1 fruit fly cellular context compared by ENCODE assay signal in the genomic region with DNA sequence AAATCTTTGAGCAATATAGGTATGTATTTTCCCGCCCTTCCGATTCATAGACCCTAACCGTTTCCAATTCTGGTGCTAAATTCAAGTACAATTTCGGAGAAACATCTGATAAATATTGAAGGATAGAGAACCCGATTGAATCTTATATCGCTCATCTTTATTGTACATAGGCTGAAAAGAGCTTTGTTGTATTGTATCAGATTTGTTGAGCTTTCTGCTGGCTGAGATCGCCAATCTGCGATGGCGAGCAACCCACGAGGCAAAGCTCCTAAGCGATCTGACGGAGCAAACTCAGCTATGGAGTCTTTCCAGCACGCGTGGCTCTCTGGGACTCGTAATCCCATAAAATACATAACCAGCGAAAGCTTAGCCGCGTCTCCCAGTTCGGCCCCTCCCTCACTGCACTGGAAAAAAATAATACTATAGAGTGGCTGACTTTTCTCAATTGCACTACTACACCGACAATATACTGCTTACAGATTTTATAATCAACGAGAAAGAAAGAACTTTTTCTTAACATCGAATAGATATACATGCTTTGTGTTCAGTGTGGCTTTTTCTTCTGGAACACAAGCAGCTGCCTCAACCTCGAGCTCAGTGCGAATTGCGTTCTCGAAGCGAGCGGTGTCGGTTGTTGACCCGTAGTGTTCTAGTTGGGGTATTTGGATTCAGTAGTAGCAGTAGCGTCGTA.
TF ChIP-seq lines count a peak whose summit lies in the region.

No protein-coding gene starts in this region.

TF ChIP-seq in whole organism, embryonic, 481 proteins besides CTCF, POLR2A, EP300 and RAD21 (continued from another document and continues in another):
- TF ChIP-seq slp2 (GFP tag; optimal IDR thresholded peaks at IDR 0.05; lab: Kevin White, UChicago) (peak; percentile 66), CrebB (tag; optimal IDR thresholded peaks at IDR 0.05; lab: Kevin White, UChicago) (peak; percentile 69), dan (GFP tag; IDR thresholded peaks at IDR 0.05; lab: Robert Waterston, UW) (no peak), lmd (GFP tag; IDR thresholded peaks at IDR 0.05; lab: Robert Waterston, UW) (peak; percentile 88), HmgZ (tag; optimal IDR thresholded peaks at IDR 0.05; lab: Kevin White, UChicago) (peak; percentile 93), Sin3A (optimal IDR thresholded peaks at IDR 0.05; lab: Kevin White, UChicago) (no peak), slou (GFP tag; optimal IDR thresholded peaks at IDR 0.05; lab: Kevin White, UChicago) (peak; percentile 37), pita (GFP tag; optimal IDR thresholded peaks at IDR 0.05; lab: Kevin White, UChicago) (no peak), Dll (GFP tag; IDR thresholded peaks at IDR 0.05; lab: Robert Waterston, UW; ENCODE audit: partially characterized antibody) (no peak), ham (GFP tag; IDR thresholded peaks at IDR 0.05; lab: Robert Waterston, UW) (peak; percentile 58; the same call in 1 of the 2 replicates), chn (GFP tag; optimal IDR thresholded peaks at IDR 0.05; lab: Kevin White, UChicago) (peak; percentile 56), lbe (GFP tag; optimal IDR thresholded peaks at IDR 0.05; lab: Kevin White, UChicago) (peak; percentile 75), ems (GFP tag; optimal IDR thresholded peaks at IDR 0.05; lab: Kevin White, UChicago) (peak; percentile 88), CG12659 (GFP tag; optimal IDR thresholded peaks at IDR 0.05; lab: Kevin White, UChicago) (peak; percentile 78), CG5953 (GFP tag; IDR thresholded peaks at IDR 0.05; lab: Robert Waterston, UW) (peak; percentile 62; the same call in 1 of the 2 replicates), CG13287 (GFP tag; IDR thresholded peaks at IDR 0.05; lab: Robert Waterston, UW; ENCODE audit: partially characterized antibody) (0 out of 2 replicates have a peak, but pooled peaks have one; percentile 26), Drgx (GFP tag; IDR thresholded peaks at IDR 0.05; lab: Robert Waterston, UW) (peak; percentile 95), nerfin-1 (tag; optimal IDR thresholded peaks at IDR 0.05; lab: Kevin White, UChicago) (peak; percentile 36), ci (GFP tag; IDR thresholded peaks at IDR 0.05; lab: Robert Waterston, UW) (peak; percentile 87), nom (GFP tag; optimal IDR thresholded peaks at IDR 0.05; lab: Kevin White, UChicago) (peak; percentile 79), twi (tag; optimal IDR thresholded peaks at IDR 0.05; lab: Kevin White, UChicago) (no peak), amos (GFP tag; IDR thresholded peaks at IDR 0.05; lab: Robert Waterston, UW; ENCODE audit: partially characterized antibody) (no peak; the same call in 1 of the 2 replicates), CG15514 (GFP tag; optimal IDR thresholded peaks at IDR 0.05; lab: Kevin White, UChicago) (peak; percentile 87), Dp (GFP tag; optimal IDR thresholded peaks at IDR 0.05; lab: Kevin White, UChicago) (no peak), CG8089 (GFP tag; optimal IDR thresholded peaks at IDR 0.05; lab: Kevin White, UChicago) (peak; percentile 58), Mes4 (GFP tag; optimal IDR thresholded peaks at IDR 0.05; lab: Kevin White, UChicago) (peak; percentile 71), Stat92E (GFP tag; optimal IDR thresholded peaks at IDR 0.05; lab: Kevin White, UChicago) (no peak), Ets65A (GFP tag; lab: Kevin White, UChicago) (peak; percentile 95), CkIIα-i1 (GFP tag; IDR thresholded peaks at IDR 0.05; lab: Robert Waterston, UW) (0 out of 2 replicates have a peak, but pooled peaks have one; percentile 3), mld (GFP tag; IDR thresholded peaks at IDR 0.05; lab: Robert Waterston, UW; ENCODE audit: partially characterized antibody) (no peak), CG6813 (GFP tag; optimal IDR thresholded peaks at IDR 0.05; lab: Kevin White, UChicago) (peak; percentile 79), Nf-YA (GFP tag; IDR thresholded peaks at IDR 0.05; lab: Robert Waterston, UW) (peak; percentile 55; the same call in 1 of the 2 replicates), tin (GFP tag; optimal IDR thresholded peaks at IDR 0.05; lab: Kevin White, UChicago) (peak; percentile 78), zfh1 (GFP tag; IDR thresholded peaks at IDR 0.05; lab: Robert Waterston, UW) (peak; percentile 86), CG14710 (tag; optimal IDR thresholded peaks at IDR 0.05; lab: Kevin White, UChicago) (peak; percentile 35), NfI (GFP tag; optimal IDR thresholded peaks at IDR 0.05; lab: Kevin White, UChicago) (peak; percentile 82), pho (GFP tag; optimal IDR thresholded peaks at IDR 0.05; lab: Kevin White, UChicago) (peak; percentile 94), CG3065 (GFP tag; optimal IDR thresholded peaks at IDR 0.05; lab: Kevin White, UChicago) (peak; percentile 50), eyg (GFP tag; optimal IDR thresholded peaks at IDR 0.05; lab: Kevin White, UChicago) (peak; percentile 87), Bteb2 (GFP tag; optimal IDR thresholded peaks at IDR 0.05; lab: Kevin White, UChicago) (peak; percentile 88), sisA (GFP tag; IDR thresholded peaks at IDR 0.05; lab: Robert Waterston, UW) (peak; percentile 79), tx (GFP tag; optimal IDR thresholded peaks at IDR 0.05; lab: Kevin White, UChicago) (peak; percentile 85), CG8290 (GFP tag; optimal IDR thresholded peaks at IDR 0.05; lab: Kevin White, UChicago) (peak; percentile 16), CG8290 (tag; optimal IDR thresholded peaks at IDR 0.05; lab: Kevin White, UChicago) (peak in 1 of 2 experiments; percentile 89), CG8388 (GFP tag; optimal IDR thresholded peaks at IDR 0.05; lab: Kevin White, UChicago) (peak; percentile 60), CG30403 (GFP tag; optimal IDR thresholded peaks at IDR 0.05; lab: Kevin White, UChicago) (peak; percentile 84), cato (GFP tag; optimal IDR thresholded peaks at IDR 0.05; lab: Kevin White, UChicago; ENCODE audit: borderline replicate concordance) (no peak), CG10267 (tag; optimal IDR thresholded peaks at IDR 0.05; lab: Kevin White, UChicago) (peak; percentile 61), Camta (GFP tag; optimal IDR thresholded peaks at IDR 0.05; lab: Kevin White, UChicago) (peak; percentile 65), abd-A (tag; optimal IDR thresholded peaks at IDR 0.05; lab: Kevin White, UChicago) (no peak), Hey (tag; optimal IDR thresholded peaks at IDR 0.05; lab: Kevin White, UChicago) (peak; percentile 36), CG15696 (tag; optimal IDR thresholded peaks at IDR 0.05; lab: Kevin White, UChicago) (peak; percentile 20), CG2199 (GFP tag; IDR thresholded peaks at IDR 0.05; lab: Robert Waterston, UW) (0 out of 3 replicates have a peak, but pooled peaks have one; percentile 79), CG11456 (GFP tag; IDR thresholded peaks at IDR 0.05; lab: Robert Waterston, UW) (peak; percentile 95), Antp (GFP tag; optimal IDR thresholded peaks at IDR 0.05; lab: Kevin White, UChicago) (peak; percentile 85), CG4360 (GFP tag; IDR thresholded peaks at IDR 0.05; lab: Robert Waterston, UW) (peak; percentile 40; the same call in 1 of the 2 replicates), CG10147 (GFP tag; optimal IDR thresholded peaks at IDR 0.05; lab: Kevin White, UChicago) (peak; percentile 86), salm (tag; optimal IDR thresholded peaks at IDR 0.05; lab: Kevin White, UChicago) (peak; percentile 44), E2f1 (GFP tag; IDR thresholded peaks at IDR 0.05; lab: Robert Waterston, UW) (peak; percentile 79), CG14965 (GFP tag; optimal IDR thresholded peaks at IDR 0.05; lab: Kevin White, UChicago; ENCODE audit: borderline replicate concordance) (peak; percentile 46), stwl (tag; optimal IDR thresholded peaks at IDR 0.05; lab: Kevin White, UChicago) (no peak), Taf1 (GFP tag; IDR thresholded peaks at IDR 0.05; lab: Robert Waterston, UW) (peak; percentile 79), fd3F (GFP tag; optimal IDR thresholded peaks at IDR 0.05; lab: Kevin White, UChicago) (peak; percentile 70), Chrac-16 (GFP tag; optimal IDR thresholded peaks at IDR 0.05; lab: Kevin White, UChicago) (peak; percentile 72), C15 (GFP tag; IDR thresholded peaks at IDR 0.05; lab: Robert Waterston, UW) (peak; percentile 75; the same call in 2 of the 3 replicates), yki (optimal IDR thresholded peaks at IDR 0.05; lab: Kevin White, UChicago) (no peak), CG10431 (GFP tag; optimal IDR thresholded peaks at IDR 0.05; lab: Kevin White, UChicago) (no peak), CG3995 (GFP tag; optimal IDR thresholded peaks at IDR 0.05; lab: Kevin White, UChicago) (peak; percentile 31), dimm (GFP tag; IDR thresholded peaks at IDR 0.05; lab: Robert Waterston, UW) (peak; percentile 56; the same call in 1 of the 2 replicates), tna (GFP tag; IDR thresholded peaks at IDR 0.05; lab: Robert Waterston, UW; ENCODE audit: partially characterized antibody) (no peak), CG2120 (GFP tag; optimal IDR thresholded peaks at IDR 0.05; lab: Kevin White, UChicago) (peak; percentile 98), Vsx1 (GFP tag; optimal IDR thresholded peaks at IDR 0.05; lab: Kevin White, UChicago) (peak; percentile 58), Ada2b (GFP tag; IDR thresholded peaks at IDR 0.05; lab: Robert Waterston, UW) (peak; percentile 72), gem (tag; optimal IDR thresholded peaks at IDR 0.05; lab: Kevin White, UChicago) (peak; percentile 87), CG9876 (GFP tag; optimal IDR thresholded peaks at IDR 0.05; lab: Kevin White, UChicago) (peak; percentile 63), pnt (GFP tag; optimal IDR thresholded peaks at IDR 0.05; lab: Kevin White, UChicago) (peak; percentile 78), Nf-YB (GFP tag; optimal IDR thresholded peaks at IDR 0.05; lab: Kevin White, UChicago) (peak; percentile 59), CG13424 (tag; optimal IDR thresholded peaks at IDR 0.05; lab: Kevin White, UChicago) (peak; percentile 75), sob (GFP tag; IDR thresholded peaks at IDR 0.05; lab: Robert Waterston, UW) (peak; percentile 92), Dad (GFP tag; optimal IDR thresholded peaks at IDR 0.05; lab: Kevin White, UChicago) (peak; percentile 81), crp (GFP tag; optimal IDR thresholded peaks at IDR 0.05; lab: Kevin White, UChicago) (peak in 1 of 2 experiments; percentile 7), BtbVII (GFP tag; optimal IDR thresholded peaks at IDR 0.05; lab: Kevin White, UChicago) (peak; percentile 89), tgo (GFP tag; IDR thresholded peaks at IDR 0.05; lab: Robert Waterston, UW) (peak; percentile 85), esg (GFP tag; conservative IDR thresholded peaks at IDR 0.05; lab: Robert Waterston, UW) (peak; percentile 53; the same call in 1 of the 2 replicates), CG31441 (GFP tag; IDR thresholded peaks at IDR 0.05; lab: Robert Waterston, UW) (peak; percentile 67), hth (optimal IDR thresholded peaks at IDR 0.05; lab: Kevin White, UChicago) (no peak), Scr (GFP tag; IDR thresholded peaks at IDR 0.05; lab: Robert Waterston, UW; ENCODE audit: partially characterized antibody) (no peak), CG12155 (GFP tag; optimal IDR thresholded peaks at IDR 0.05; lab: Kevin White, UChicago) (peak; percentile 88), CG12942 (GFP tag; optimal IDR thresholded peaks at IDR 0.05; lab: Kevin White, UChicago) (peak; percentile 71), Poxn (GFP tag; IDR thresholded peaks at IDR 0.05; lab: Robert Waterston, UW) (peak; percentile 87), pum (GFP tag; optimal IDR thresholded peaks at IDR 0.05; lab: Kevin White, UChicago) (peak; percentile 69), sug (tag; optimal IDR thresholded peaks at IDR 0.05; lab: Kevin White, UChicago) (peak; percentile 68), maf-S (GFP tag; optimal IDR thresholded peaks at IDR 0.05; lab: Kevin White, UChicago) (peak; percentile 87), pan (optimal IDR thresholded peaks at IDR 0.05; lab: Kevin White, UChicago) (no peak), pan (GFP tag; optimal IDR thresholded peaks at IDR 0.05 in 1 of 2, IDR thresholded peaks at IDR 0.05 in 1 of 2) (peak in 1 of 2 experiments; percentile 89), CG15269 (tag; optimal IDR thresholded peaks at IDR 0.05; lab: Kevin White, UChicago) (peak; percentile 80), CG7556 (GFP tag; optimal IDR thresholded peaks at IDR 0.05; lab: Kevin White, UChicago) (peak; percentile 81), croc (GFP tag; conservative IDR thresholded peaks at IDR 0.05; lab: Robert Waterston, UW) (peak; percentile 33; the same call in 2 of the 3 replicates), CG16779 (GFP tag; IDR thresholded peaks at IDR 0.05; lab: Robert Waterston, UW) (peak; percentile 68), Six4 (GFP tag; optimal IDR thresholded peaks at IDR 0.05; lab: Kevin White, UChicago) (peak; percentile 69), CG17361 (GFP tag; IDR thresholded peaks at IDR 0.05; lab: Robert Waterston, UW) (peak; percentile 73), CG1647 (GFP tag; optimal IDR thresholded peaks at IDR 0.05; lab: Kevin White, UChicago) (peak; percentile 77), HmgD (GFP tag; optimal IDR thresholded peaks at IDR 0.05; lab: Kevin White, UChicago) (peak; percentile 57), jigr1 (GFP tag; IDR thresholded peaks at IDR 0.05; lab: Robert Waterston, UW) (no peak), D19A (tag; optimal IDR thresholded peaks at IDR 0.05; lab: Kevin White, UChicago) (peak; percentile 65), CG6689 (GFP tag; IDR thresholded peaks at IDR 0.05; lab: Robert Waterston, UW) (peak; percentile 79), tap (tag; optimal IDR thresholded peaks at IDR 0.05; lab: Kevin White, UChicago) (peak; percentile 74), CG17802 (tag; optimal IDR thresholded peaks at IDR 0.05; lab: Kevin White, UChicago) (peak; percentile 47), bowl (GFP tag; IDR thresholded peaks at IDR 0.05; lab: Robert Waterston, UW) (0 out of 2 replicates have a peak, but pooled peaks have one; percentile 56), CG9932 (GFP tag; IDR thresholded peaks at IDR 0.05; lab: Robert Waterston, UW) (peak; percentile 94), CG32532 (GFP tag; IDR thresholded peaks at IDR 0.05; lab: Robert Waterston, UW) (peak; percentile 96), zen2 (GFP tag; IDR thresholded peaks at IDR 0.05; lab: Robert Waterston, UW; ENCODE audit: partially characterized antibody) (no peak), ato (GFP tag; IDR thresholded peaks at IDR 0.05; lab: Robert Waterston, UW; ENCODE audit: partially characterized antibody) (no peak), lab (GFP tag; optimal IDR thresholded peaks at IDR 0.05; lab: Kevin White, UChicago) (peak; percentile 96), CG10959 (GFP tag; IDR thresholded peaks at IDR 0.05; lab: Robert Waterston, UW) (peak; percentile 45; the same call in 1 of the 2 replicates), Optix (GFP tag; IDR thresholded peaks at IDR 0.05; lab: Robert Waterston, UW) (peak; percentile 73), sr (GFP tag; IDR thresholded peaks at IDR 0.05; lab: Robert Waterston, UW) (peak; percentile 63; the same call in 1 of the 3 replicates), Kr (GFP tag; optimal IDR thresholded peaks at IDR 0.05; lab: Kevin White, UChicago) (no peak), CG12769 (tag; optimal IDR thresholded peaks at IDR 0.05; lab: Kevin White, UChicago) (peak; percentile 98)
